Fruit fly (Drosophila melanogaster) whole organism, embryonic: Measurements from ENCODE around the gene barc.

ENCODE experiments used
- Awh ChIP-seq: fragments of 200-800 bp; sonication (Bioruptor generic); IDR thresholded peaks from 2 replicates; pipeline ENCODE4, ENCODE4 v1.3.6; 2022; ENCODE audit warnings: missing biosample characterization, missing genetic modification characterization
- C15 ChIP-seq: fragments of 200-800 bp; sonication (Bioruptor generic); IDR thresholded peaks from 3 replicates; pipeline ENCODE4 v1.3.6; 2022; ENCODE audit warnings: missing biosample characterization, missing genetic modification characterization
- CG10267 ChIP-seq: fragments of 200-800 bp; sonication (Bioruptor generic); optimal IDR thresholded peaks from 2 replicates; lab custom pipeline; 2018; ENCODE audit warnings: missing biosample characterization, mild to moderate bottlenecking, missing genetic modification characterization, moderate library complexity
- CG10321 ChIP-seq: fragments of 200-800 bp; sonication (Bioruptor generic); IDR thresholded peaks from 2 replicates; pipeline ENCODE4 v1.3.6; 2022; ENCODE audit warnings: missing biosample characterization, missing genetic modification characterization
- CG12659 ChIP-seq: fragments of 200-800 bp; sonication (Bioruptor generic); optimal IDR thresholded peaks from 3 replicates; lab custom pipeline; 2017; ENCODE audit warnings: mild to moderate bottlenecking, missing biosample characterization, missing genetic modification reagents, missing genetic modification characterization
- CG13775 ChIP-seq: fragments of 200-800 bp; sonication (Bioruptor generic); optimal IDR thresholded peaks from 3 replicates; lab custom pipeline; 2017; ENCODE audit warnings: missing biosample characterization, mild to moderate bottlenecking, missing genetic modification characterization
- CG14710 ChIP-seq: fragments of 200-800 bp; sonication (Bioruptor generic); optimal IDR thresholded peaks from 3 replicates; lab custom pipeline; 2019; ENCODE audit warnings: missing biosample characterization, mild to moderate bottlenecking, missing genetic modification characterization, moderate library complexity
- CG14860 ChIP-seq: fragments of 200-800 bp; sonication (Bioruptor generic); IDR thresholded peaks from 3 replicates; pipeline ENCODE4 v1.3.6; 2022; ENCODE audit warnings: missing biosample characterization, missing genetic modification characterization; ENCODE audit not compliant: partially characterized antibody
- CG15696 ChIP-seq: fragments of 200-800 bp; sonication (Bioruptor generic); optimal IDR thresholded peaks from 2 replicates; lab custom pipeline; 2019; ENCODE audit warnings: missing biosample characterization, mild to moderate bottlenecking, missing genetic modification characterization, moderate library complexity
- CG17385 ChIP-seq: fragments of 200-800 bp; sonication (Bioruptor generic); optimal IDR thresholded peaks from 3 replicates; lab custom pipeline; 2018; ENCODE audit warnings: missing biosample characterization, mild to moderate bottlenecking, missing genetic modification characterization
- CG2199 ChIP-seq: fragments of 200-800 bp; sonication (Bioruptor generic); IDR thresholded peaks from 3 replicates; pipeline ENCODE4 v1.3.6; 2022; ENCODE audit warnings: missing biosample characterization, missing genetic modification characterization
- CG31365 ChIP-seq: fragments of 200-800 bp; sonication (Bioruptor generic); optimal IDR thresholded peaks from 2 replicates; lab custom pipeline; 2018; ENCODE audit warnings: missing biosample characterization, mild to moderate bottlenecking, missing genetic modification characterization
- CG4617 ChIP-seq: fragments of 200-800 bp; sonication (Bioruptor generic); optimal IDR thresholded peaks from 3 replicates; lab custom pipeline; 2016; ENCODE audit warnings: missing biosample characterization, missing genetic modification characterization, borderline replicate concordance
- CG6689 ChIP-seq: fragments of 200-800 bp; sonication (Bioruptor generic); IDR thresholded peaks from 2 replicates; pipeline ENCODE4 v1.3.6; 2022; ENCODE audit warnings: missing biosample characterization, missing genetic modification characterization
- CG7271 ChIP-seq: fragments of 200-800 bp; sonication (Bioruptor generic); optimal IDR thresholded peaks from 2 replicates; lab custom pipeline; 2018; ENCODE audit warnings: missing biosample characterization, mild to moderate bottlenecking, missing genetic modification characterization, moderate library complexity
- CG7745 ChIP-seq: fragments of 200-800 bp; sonication (Bioruptor generic); optimal IDR thresholded peaks from 2 replicates; lab custom pipeline; 2018; ENCODE audit warnings: missing biosample characterization, mild to moderate bottlenecking, missing genetic modification characterization, moderate library complexity
- CG9609 ChIP-seq: fragments of 200-800 bp; sonication (Bioruptor generic); optimal IDR thresholded peaks from 3 replicates; lab custom pipeline; 2016; ENCODE audit warnings: missing biosample characterization, missing genetic modification characterization
- Deaf1 ChIP-seq: fragments of 200-800 bp; optimal IDR thresholded peaks from 3 replicates; lab custom pipeline; 2019; ENCODE audit warnings: missing biosample characterization, mild to moderate bottlenecking, missing genetic modification characterization, moderate library complexity
- Dip3 ChIP-seq: fragments of 200-800 bp; sonication (Bioruptor generic); optimal IDR thresholded peaks from 3 replicates; lab custom pipeline; 2016; ENCODE audit warnings: missing biosample characterization, missing genetic modification characterization
- E2f1 ChIP-seq: fragments of 200-800 bp; sonication (Bioruptor generic); IDR thresholded peaks from 2 replicates; pipeline ENCODE4 v1.3.6; 2022; ENCODE audit warnings: missing biosample characterization, missing genetic modification characterization
- Kr ChIP-seq: fragments of 200-800 bp; sonication (Bioruptor generic); optimal IDR thresholded peaks from 2 replicates; lab custom pipeline; 2017; ENCODE audit warnings: missing biosample characterization, mild to moderate bottlenecking, missing genetic modification characterization
- MTF-1 ChIP-seq: fragments of 200-800 bp; sonication (Bioruptor generic); optimal IDR thresholded peaks from 2 replicates; lab custom pipeline; 2018; ENCODE audit warnings: missing biosample characterization, mild to moderate bottlenecking, missing genetic modification characterization, borderline replicate concordance
- NK7.1 ChIP-seq: fragments of 200-800 bp; sonication (Bioruptor generic); optimal IDR thresholded peaks from 3 replicates; lab custom pipeline; 2016; ENCODE audit warnings: missing biosample characterization, missing genetic modification characterization
- Oaz ChIP-seq: fragments of 200-800 bp; sonication (Bioruptor generic); IDR thresholded peaks from 2 replicates; pipeline ENCODE4 v1.3.6; 2022; ENCODE audit warnings: missing biosample characterization, missing genetic modification characterization
- Ravus ChIP-seq: fragments of 200-800 bp; sonication (Bioruptor generic); IDR thresholded peaks from 2 replicates; pipeline ENCODE4 v1.3.6; 2022; ENCODE audit warnings: missing biosample characterization, missing genetic modification characterization
- Sox100B ChIP-seq: fragments of 200-800 bp; sonication (Bioruptor generic); optimal IDR thresholded peaks from 3 replicates; lab custom pipeline; 2018; ENCODE audit warnings: missing biosample characterization, mild to moderate bottlenecking, missing genetic modification characterization
- Sry-δ ChIP-seq: fragments of 200-800 bp; sonication (Bioruptor generic); optimal IDR thresholded peaks from 2 replicates; lab custom pipeline; 2016; ENCODE audit warnings: missing biosample characterization, missing genetic modification characterization
- bigmax ChIP-seq: fragments of 200-800 bp; sonication (Bioruptor generic); optimal IDR thresholded peaks from 2 replicates; lab custom pipeline; 2018; ENCODE audit warnings: missing biosample characterization, mild to moderate bottlenecking, missing genetic modification characterization
- cg ChIP-seq: fragments of 200-800 bp; sonication (Bioruptor generic); optimal IDR thresholded peaks from 3 replicates; lab custom pipeline; 2019; ENCODE audit warnings: missing biosample characterization, mild to moderate bottlenecking, missing genetic modification characterization, moderate library complexity
- da ChIP-seq: fragments of 200-800 bp; sonication (Bioruptor generic); optimal IDR thresholded peaks from 2 replicates; lab custom pipeline; 2016; ENCODE audit warnings: missing biosample characterization, missing genetic modification characterization
- dysf ChIP-seq: fragments of 200-800 bp; sonication (Bioruptor generic); IDR thresholded peaks from 3 replicates; pipeline ENCODE4 v1.3.6; 2022; ENCODE audit warnings: missing biosample characterization, missing genetic modification characterization
- exex ChIP-seq: fragments of 200-800 bp; sonication (Bioruptor generic); optimal IDR thresholded peaks from 4 replicates; lab custom pipeline; 2018; ENCODE audit warnings: missing biosample characterization, mild to moderate bottlenecking, missing genetic modification characterization, moderate library complexity
- hb ChIP-seq: fragments of 200-800 bp; sonication (Bioruptor generic); IDR thresholded peaks from 3 replicates; pipeline ENCODE4 v1.3.6; 2022; ENCODE audit warnings: missing biosample characterization, missing genetic modification characterization; ENCODE audit not compliant: partially characterized antibody
- insv ChIP-seq, 2 experiments: fragments of 200-800 bp; sonication (Bioruptor generic); optimal IDR thresholded peaks; 3 replicates each; lab custom pipeline; 2016 to 2018; ENCODE audit warnings: missing biosample characterization in 2 of 2, missing genetic modification characterization in 2 of 2
- klu ChIP-seq: fragments of 200-800 bp; sonication (Bioruptor generic); IDR thresholded peaks from 2 replicates; pipeline ENCODE4 v1.3.6; 2022; ENCODE audit warnings: missing biosample characterization, missing genetic modification characterization
- nau ChIP-seq: fragments of 200-800 bp; sonication (Bioruptor generic); optimal IDR thresholded peaks from 3 replicates; lab custom pipeline; 2017; ENCODE audit warnings: missing biosample characterization, mild to moderate bottlenecking, missing genetic modification characterization, missing genetic modification reagents
- nom ChIP-seq: fragments of 200-800 bp; sonication (Bioruptor generic); optimal IDR thresholded peaks from 2 replicates; lab custom pipeline; 2017; ENCODE audit warnings: missing biosample characterization, missing genetic modification characterization, mild to moderate bottlenecking, moderate library complexity, missing genetic modification reagents
- odd ChIP-seq: fragments of 200-800 bp; sonication (Bioruptor generic); optimal IDR thresholded peaks from 2 replicates; lab custom pipeline; 2017; ENCODE audit warnings: missing biosample characterization, mild to moderate bottlenecking, missing genetic modification characterization
- org-1 ChIP-seq: fragments of 200-800 bp; sonication (Bioruptor generic); optimal IDR thresholded peaks from 2 replicates; lab custom pipeline; 2017; ENCODE audit warnings: missing biosample characterization, missing genetic modification characterization
- p53 ChIP-seq: fragments of 200-800 bp; sonication (Bioruptor generic); optimal IDR thresholded peaks from 2 replicates; lab custom pipeline; 2016; ENCODE audit warnings: missing biosample characterization, missing genetic modification characterization
- pan ChIP-seq, 4 experiments: fragments of >200 bp in 3 of 4; fragments of 200-800 bp in 1 of 4; sonication (Bioruptor generic) in 1 of 4; optimal IDR thresholded peaks in 3 of 4; IDR thresholded peaks in 1 of 4; 2 replicates each; pipeline versions ENCODE4 v1.3.6 to Lab custom; 2017 to 2022; ENCODE audit warnings: missing biosample characterization in 2 of 4, missing genetic modification characterization in 2 of 4, mixed read lengths in 1 of 4
- peb ChIP-seq: fragments of 200-800 bp; sonication (Bioruptor generic); IDR thresholded peaks from 2 replicates; pipeline ENCODE4 v1.3.6; 2022; ENCODE audit warnings: missing biosample characterization, missing genetic modification characterization
- repo ChIP-seq: fragments of 200-800 bp; sonication (Bioruptor generic); optimal IDR thresholded peaks from 2 replicates; lab custom pipeline; 2016; ENCODE audit warnings: missing biosample characterization, missing genetic modification characterization
- sima ChIP-seq: fragments of 200-800 bp; sonication (Bioruptor generic); optimal IDR thresholded peaks from 2 replicates; lab custom pipeline; 2016; ENCODE audit warnings: missing biosample characterization, missing genetic modification characterization
- sob ChIP-seq: fragments of 200-800 bp; sonication (Bioruptor generic); IDR thresholded peaks from 2 replicates; pipeline ENCODE4 v1.3.6; 2022; ENCODE audit warnings: missing biosample characterization, missing genetic modification characterization
- ssp ChIP-seq: fragments of 200-800 bp; sonication (Bioruptor generic); IDR thresholded peaks from 2 replicates; pipeline ENCODE4 v1.3.6; 2022; ENCODE audit warnings: missing biosample characterization, missing genetic modification characterization
- trem ChIP-seq: fragments of 200-800 bp; optimal IDR thresholded peaks from 3 replicates; lab custom pipeline; 2019; ENCODE audit warnings: missing biosample characterization, mild to moderate bottlenecking, missing genetic modification characterization, moderate library complexity
- vnd ChIP-seq: fragments of 200-800 bp; sonication (Bioruptor generic); IDR thresholded peaks from 3 replicates; pipeline ENCODE4 v1.3.6; 2022; ENCODE audit warnings: missing biosample characterization, missing genetic modification characterization; ENCODE audit not compliant: partially characterized antibody
- zfh1 ChIP-seq: fragments of 200-800 bp; sonication (Bioruptor generic); IDR thresholded peaks from 3 replicates; pipeline ENCODE4 v1.3.6; 2022; ENCODE audit warnings: missing biosample characterization, missing genetic modification characterization
- zfh2 ChIP-seq: fragments of 200-800 bp; sonication (Bioruptor generic); optimal IDR thresholded peaks from 2 replicates; lab custom pipeline; 2016; ENCODE audit warnings: missing biosample characterization, missing genetic modification characterization

The barc gene

dm6 chr3L:21433098-21433497 lies at the start of gene barc, which contains the start of gene Aef1:
barc (minus strand) TSS chr3L:21433134.
Aef1 (plus strand) TSS chr3L:21433422.
- TF ChIP-seq CG10267 (tag; lab: Kevin White, UChicago) (peak; percentile 76), C15 (GFP tag; lab: Robert Waterston, UW) (peak; percentile 69; the same call in 1 of the 3 replicates), Deaf1 (tag; lab: Kevin White, UChicago) (no peak), CG14860 (GFP tag; lab: Robert Waterston, UW) (peak; percentile 92), NK7.1 (GFP tag; lab: Kevin White, UChicago) (no peak), peb (peak; percentile 64), bigmax (no peak), CG6689 (GFP tag; lab: Robert Waterston, UW) (peak; percentile 88), CG12659 (GFP tag; lab: Kevin White, UChicago) (peak; percentile 89), sob (GFP tag; lab: Robert Waterston, UW) (peak; percentile 89), E2f1 (GFP tag; lab: Robert Waterston, UW) (peak; percentile 86), Sry-δ (GFP tag; lab: Kevin White, UChicago) (peak; percentile 93), CG17385 (peak; percentile 76), CG31365 (peak; percentile 2), Awh (GFP tag; lab: Robert Waterston, UW) (peak; percentile 75), exex (peak; percentile 37), Ravus (GFP tag; lab: Robert Waterston, UW) (peak; percentile 54), CG7271 (peak; percentile 61), CG4617 (GFP tag; lab: Kevin White, UChicago) (peak; percentile 90), da (GFP tag; lab: Kevin White, UChicago) (peak; percentile 60), sima (GFP tag; lab: Kevin White, UChicago) (peak; percentile 17), cg (no peak), CG15696 (tag; lab: Kevin White, UChicago) (peak; percentile 91), insv (GFP tag; optimal IDR thresholded peaks at IDR 0.05; lab: Kevin White, UChicago) (peak in 1 of 2 experiments; percentile 25), Dip3 (GFP tag; lab: Kevin White, UChicago) (peak; percentile 88), zfh1 (GFP tag; lab: Robert Waterston, UW) (peak; percentile 87), ssp (GFP tag; lab: Robert Waterston, UW) (peak; percentile 86), CG9609 (GFP tag; lab: Kevin White, UChicago) (peak; percentile 80), nom (GFP tag; lab: Kevin White, UChicago) (no peak), repo (GFP tag; lab: Kevin White, UChicago) (peak; percentile 65), CG10321 (GFP tag; lab: Robert Waterston, UW) (no peak), Kr (GFP tag; lab: Kevin White, UChicago) (no peak), Oaz (peak; percentile 69), CG13775 (GFP tag; lab: Kevin White, UChicago) (peak; percentile 90), nau (GFP tag; lab: Kevin White, UChicago) (no peak), vnd (GFP tag; lab: Robert Waterston, UW) (peak; percentile 93), hb (GFP tag; lab: Robert Waterston, UW) (peak; percentile 88), CG7745 (tag; lab: Kevin White, UChicago) (no peak), dysf (GFP tag; lab: Robert Waterston, UW) (peak; percentile 92), org-1 (GFP tag; lab: Kevin White, UChicago) (peak; percentile 34), Sox100B (no peak), MTF-1 (GFP tag; lab: Kevin White, UChicago) (no peak), pan (optimal IDR thresholded peaks at IDR 0.05; lab: Kevin White, UChicago) (no peak), pan (GFP tag; optimal IDR thresholded peaks at IDR 0.05 in 1 of 2, IDR thresholded peaks at IDR 0.05 in 1 of 2) (peak in 1 of 2 experiments; percentile 85), zfh2 (GFP tag; lab: Kevin White, UChicago) (peak; percentile 89), klu (GFP tag; lab: Robert Waterston, UW) (peak; percentile 87), CG14710 (tag; lab: Kevin White, UChicago) (peak; percentile 90), CG2199 (GFP tag; lab: Robert Waterston, UW) (peak; percentile 25; the same call in 1 of the 3 replicates), p53 (peak; percentile 78), odd (GFP tag; lab: Kevin White, UChicago) (peak; percentile 52), trem (tag; lab: Kevin White, UChicago) (peak; percentile 88)
